Worm (Caenorhabditis elegans): Measurements from ENCODE around the gene F53H4.3.

ce11 chrX:15844330-15844729, 43.1 kb downstream of the F53H4.3 start:
- TF ChIP-seq daf-12 (tag; optimal IDR thresholded peaks at IDR 0.05) (no peak), mdl-1 (tag; optimal IDR thresholded peaks at IDR 0.05) (no peak), php-3 (GFP tag; IDR thresholded peaks at IDR 0.05) (no peak), ceh-82 (tag; optimal IDR thresholded peaks at IDR 0.05) (no peak), attf-4 (tag; optimal IDR thresholded peaks at IDR 0.05) (no peak), ama-1 (optimal IDR thresholded peaks at IDR 0.05) (no peak), nhr-76 (tag; optimal IDR thresholded peaks at IDR 0.05) (no peak), egl-27 (tag; optimal IDR thresholded peaks at IDR 0.05) (no peak), madf-5 (GFP tag; IDR thresholded peaks at IDR 0.05) (no peak), skn-1 (tag; optimal IDR thresholded peaks at IDR 0.05) (no peak)

Data from whole organism, L4 larva.